Worm (Caenorhabditis elegans): ENCODE data around the gene tag-342.

DNA sequence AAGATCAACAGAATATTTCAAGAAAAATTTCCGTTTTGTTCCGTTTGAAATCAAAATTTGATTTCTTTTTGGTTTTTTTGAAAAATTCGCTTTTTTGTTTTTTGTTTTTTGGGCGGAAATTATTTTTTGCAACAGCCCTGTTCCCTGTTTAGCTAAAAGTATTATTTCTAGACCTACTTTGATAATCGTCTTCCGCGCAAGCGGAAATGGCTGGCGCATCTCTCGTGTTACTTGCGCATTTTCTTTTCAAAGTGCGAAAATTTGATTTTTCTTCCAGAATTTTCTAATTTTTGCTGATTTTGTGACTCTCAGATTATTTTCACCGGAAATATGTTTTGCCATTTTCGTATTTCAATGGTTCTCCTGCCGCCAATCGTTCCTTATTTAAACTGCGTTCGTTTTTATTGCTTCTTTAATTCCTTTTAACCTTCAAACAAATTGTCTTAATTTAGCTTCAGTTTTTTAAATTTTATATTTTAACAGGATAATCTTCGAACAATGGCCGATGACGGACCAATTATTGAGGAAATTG is 34.3 kb upstream of the tag-342 start, which contains the start of gene cpar-1:
- TF ChIP-seq ztf-29 (GFP tag; IDR thresholded peaks at IDR 0.05) (no peak), T22C8.4 (GFP tag; IDR thresholded peaks at IDR 0.05) (no peak), flt-1 (GFP tag; IDR thresholded peaks at IDR 0.05) (no peak), klf-2 (GFP tag; conservative IDR thresholded peaks at IDR 0.05) (no peak), tab-1 (GFP tag; IDR thresholded peaks at IDR 0.05) (no peak), ref-1 (GFP tag; conservative IDR thresholded peaks at IDR 0.05) (no peak), ztf-23 (GFP tag; IDR thresholded peaks at IDR 0.05) (no peak), med-1 (GFP tag; optimal IDR thresholded peaks at IDR 0.05; ENCODE audit: insufficient read depth) (no peak), cog-1 (tag; optimal IDR thresholded peaks at IDR 0.05) (no peak)

All from whole organism, midembryonic.